Worm (Caenorhabditis elegans): ENCODE measurements around the gene dhs-28.

DNA sequence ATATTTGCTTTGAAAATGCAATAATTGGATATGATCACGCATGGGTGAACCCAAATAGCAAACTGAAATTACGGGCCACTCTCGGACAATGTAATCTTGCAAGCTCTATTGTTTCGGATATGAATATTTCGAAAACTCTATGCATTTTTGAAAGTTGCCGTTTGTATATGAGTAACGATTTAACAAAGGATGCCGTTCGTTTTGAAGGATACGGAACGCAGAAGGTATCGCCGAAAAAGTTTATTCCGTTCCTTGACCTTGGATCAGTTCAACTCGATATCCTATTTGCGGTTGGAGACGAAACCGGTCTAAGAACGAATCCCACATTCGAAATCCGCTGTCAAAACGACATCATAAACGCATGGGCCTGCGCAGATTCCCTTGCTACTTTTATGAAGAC lies 5.2 kb upstream of the dhs-28 start:
- no peak for TF ChIP-seq tab-1 (GFP tag; IDR thresholded peaks at IDR 0.05)
- no peak for TF ChIP-seq cog-1 (tag; optimal IDR thresholded peaks at IDR 0.05)
- no peak for TF ChIP-seq ztf-23 (GFP tag; IDR thresholded peaks at IDR 0.05)
